Fruit fly (Drosophila melanogaster) whole organism, embryonic: ENCODE measurements around the gene dgt2.

Experiments
- Abd-B ChIP-seq: fragments of 200-800 bp; sonication (Bioruptor generic); optimal IDR thresholded peaks from 2 replicates; lab custom pipeline; 2018; ENCODE audit warnings: missing biosample characterization, mild to moderate bottlenecking, missing genetic modification characterization, moderate library complexity
- CG10979 ChIP-seq: fragments of 200-800 bp; sonication (Bioruptor generic); optimal IDR thresholded peaks from 2 replicates; lab custom pipeline; 2018; ENCODE audit warnings: missing biosample characterization, mild to moderate bottlenecking, missing genetic modification characterization, moderate library complexity
- CG11723 ChIP-seq: fragments of 200-800 bp; sonication (Bioruptor generic); optimal IDR thresholded peaks from 2 replicates; lab custom pipeline; 2017; ENCODE audit warnings: missing biosample characterization, mild to moderate bottlenecking, missing genetic modification characterization
- CG12071 ChIP-seq: fragments of 200-800 bp; sonication (Bioruptor generic); optimal IDR thresholded peaks from 3 replicates; lab custom pipeline; 2018; ENCODE audit warnings: missing biosample characterization, mild to moderate bottlenecking, missing genetic modification characterization
- CG12299 ChIP-seq: fragments of 200-800 bp; sonication (Bioruptor generic); optimal IDR thresholded peaks from 2 replicates; lab custom pipeline; 2018; ENCODE audit warnings: missing biosample characterization, mild to moderate bottlenecking, missing genetic modification characterization
- CG13296 ChIP-seq: fragments of 200-800 bp; sonication (Bioruptor generic); optimal IDR thresholded peaks from 3 replicates; lab custom pipeline; 2018; ENCODE audit warnings: missing biosample characterization, mild to moderate bottlenecking, missing genetic modification characterization
- CG14710 ChIP-seq: fragments of 200-800 bp; sonication (Bioruptor generic); optimal IDR thresholded peaks from 3 replicates; lab custom pipeline; 2019; ENCODE audit warnings: missing biosample characterization, mild to moderate bottlenecking, missing genetic modification characterization, moderate library complexity
- CG17361 ChIP-seq: fragments of 200-800 bp; sonication (Bioruptor generic); IDR thresholded peaks from 3 replicates; pipeline ENCODE4 v1.3.6; 2022; ENCODE audit warnings: missing biosample characterization, missing genetic modification characterization
- CG17829 ChIP-seq: fragments of 200-800 bp; optimal IDR thresholded peaks from 2 replicates; lab custom pipeline; 2019; ENCODE audit warnings: missing biosample characterization, mild to moderate bottlenecking, missing genetic modification characterization, moderate library complexity
- CG2678 ChIP-seq: fragments of 200-800 bp; sonication (Bioruptor generic); optimal IDR thresholded peaks from 3 replicates; lab custom pipeline; 2019; ENCODE audit warnings: missing biosample characterization, mild to moderate bottlenecking, missing genetic modification characterization, moderate library complexity
- CG2712 ChIP-seq: fragments of 200-800 bp; optimal IDR thresholded peaks from 3 replicates; lab custom pipeline; 2019; ENCODE audit warnings: missing biosample characterization, mild to moderate bottlenecking, missing genetic modification characterization, moderate library complexity
- CG30403 ChIP-seq: fragments of 200-800 bp; sonication (Bioruptor generic); optimal IDR thresholded peaks from 3 replicates; lab custom pipeline; 2016; ENCODE audit warnings: missing biosample characterization, missing genetic modification characterization
- CG33213 ChIP-seq: fragments of 200-800 bp; sonication (Bioruptor generic); optimal IDR thresholded peaks from 3 replicates; lab custom pipeline; 2016; ENCODE audit warnings: missing biosample characterization, missing genetic modification characterization
- CG34376 ChIP-seq: fragments of 200-800 bp; sonication (Bioruptor generic); optimal IDR thresholded peaks from 2 replicates; lab custom pipeline; 2018; ENCODE audit warnings: missing biosample characterization, mild to moderate bottlenecking, missing genetic modification characterization
- CG7963 ChIP-seq: fragments of 200-800 bp; sonication (Bioruptor generic); IDR thresholded peaks from 3 replicates; pipeline ENCODE4 v1.3.6; 2022; ENCODE audit warnings: missing biosample characterization, missing genetic modification characterization; ENCODE audit not compliant: partially characterized antibody
- CG8281 ChIP-seq: fragments of 200-800 bp; sonication (Bioruptor generic); optimal IDR thresholded peaks from 2 replicates; lab custom pipeline; 2018; ENCODE audit warnings: missing biosample characterization, mild to moderate bottlenecking, missing genetic modification characterization, moderate library complexity
- CG8924 ChIP-seq: fragments of 200-800 bp; optimal IDR thresholded peaks from 3 replicates; lab custom pipeline; 2019; ENCODE audit warnings: missing biosample characterization, mild to moderate bottlenecking, missing genetic modification characterization, moderate library complexity
- Dll ChIP-seq: fragments of 200-800 bp; sonication (Bioruptor generic); IDR thresholded peaks from 4 replicates; pipeline ENCODE4 v1.3.6; 2022; ENCODE audit warnings: missing biosample characterization, missing genetic modification characterization; ENCODE audit not compliant: partially characterized antibody
- E2f1 ChIP-seq: fragments of 200-800 bp; sonication (Bioruptor generic); IDR thresholded peaks from 2 replicates; pipeline ENCODE4 v1.3.6; 2022; ENCODE audit warnings: missing biosample characterization, missing genetic modification characterization
- Hr3 ChIP-seq: fragments of 200-800 bp; sonication (Bioruptor generic); optimal IDR thresholded peaks from 3 replicates; lab custom pipeline; 2016; ENCODE audit warnings: missing biosample characterization, missing genetic modification characterization
- MESR4 ChIP-seq: fragments of 200-800 bp; sonication (Bioruptor generic); optimal IDR thresholded peaks from 2 replicates; lab custom pipeline; 2018; ENCODE audit warnings: missing biosample characterization, mild to moderate bottlenecking, missing genetic modification characterization, moderate library complexity
- Meics ChIP-seq: fragments of 200-800 bp; sonication (Bioruptor generic); optimal IDR thresholded peaks from 2 replicates; lab custom pipeline; 2017; ENCODE audit warnings: missing biosample characterization, mild to moderate bottlenecking, missing genetic modification characterization
- NC2β ChIP-seq: fragments of 200-800 bp; sonication (Bioruptor generic); optimal IDR thresholded peaks from 2 replicates; lab custom pipeline; 2016; ENCODE audit warnings: missing biosample characterization, missing genetic modification characterization
- Nf-YB ChIP-seq: fragments of 200-800 bp; sonication (Bioruptor generic); optimal IDR thresholded peaks from 3 replicates; lab custom pipeline; 2019; ENCODE audit warnings: missing biosample characterization, mild to moderate bottlenecking, missing genetic modification characterization, moderate library complexity
- Rx ChIP-seq: fragments of 200-800 bp; sonication (Bioruptor generic); IDR thresholded peaks from 2 replicates; pipeline ENCODE4 v1.3.6; 2022; ENCODE audit warnings: missing biosample characterization, missing genetic modification characterization
- Scr ChIP-seq: fragments of 200-800 bp; sonication (Bioruptor generic); IDR thresholded peaks from 2 replicates; pipeline ENCODE4 v1.3.6; 2022; ENCODE audit warnings: missing biosample characterization, missing genetic modification characterization; ENCODE audit not compliant: partially characterized antibody
- Spps ChIP-seq: fragments of 200-800 bp; sonication (Bioruptor generic); optimal IDR thresholded peaks from 2 replicates; lab custom pipeline; 2018; ENCODE audit warnings: missing biosample characterization, mild to moderate bottlenecking, missing genetic modification characterization
- Sry-β ChIP-seq: fragments of 200-800 bp; sonication (Bioruptor generic); optimal IDR thresholded peaks from 2 replicates; lab custom pipeline; 2018; ENCODE audit warnings: missing biosample characterization, mild to moderate bottlenecking, missing genetic modification characterization, moderate library complexity
- Stat92E ChIP-seq, 3 experiments: fragments of >200 bp in 2 of 3; fragments of 200-800 bp in 1 of 3; sonication (Bioruptor generic) in 1 of 3; optimal IDR thresholded peaks; 2 replicates each; lab custom pipeline; 2017 to 2019; ENCODE audit warnings: missing biosample characterization in 3 of 3, missing genetic modification characterization in 3 of 3, mild to moderate bottlenecking in 1 of 3, moderate library complexity in 1 of 3
- Vsx1 ChIP-seq: fragments of 200-800 bp; sonication (Bioruptor generic); optimal IDR thresholded peaks from 2 replicates; lab custom pipeline; 2017; ENCODE audit warnings: missing biosample characterization, mild to moderate bottlenecking, missing genetic modification characterization, missing genetic modification reagents
- ap ChIP-seq: fragments of 200-800 bp; sonication (Bioruptor generic); IDR thresholded peaks from 2 replicates; pipeline ENCODE4 v1.3.6; 2022; ENCODE audit warnings: missing biosample characterization, missing genetic modification characterization
- ash1 ChIP-seq: fragments of 200-800 bp; sonication (Bioruptor generic); optimal IDR thresholded peaks from 2 replicates; lab custom pipeline; 2018; ENCODE audit warnings: missing biosample characterization, mild to moderate bottlenecking, missing genetic modification characterization
- chif ChIP-seq, 2 experiments: fragments of 200-800 bp; sonication (Bioruptor generic); optimal IDR thresholded peaks; 3 replicates each; lab custom pipeline; 2016; ENCODE audit warnings: missing biosample characterization in 2 of 2, missing genetic modification characterization in 2 of 2
- da ChIP-seq: fragments of 200-800 bp; sonication (Bioruptor generic); optimal IDR thresholded peaks from 2 replicates; lab custom pipeline; 2016; ENCODE audit warnings: missing biosample characterization, missing genetic modification characterization
- dati ChIP-seq: fragments of 200-800 bp; sonication (Bioruptor generic); IDR thresholded peaks from 2 replicates; pipeline ENCODE4 v1.3.6; 2022; ENCODE audit warnings: missing biosample characterization, missing genetic modification characterization
- disco-r ChIP-seq: fragments of 200-800 bp; sonication (Bioruptor generic); optimal IDR thresholded peaks from 2 replicates; lab custom pipeline; 2016; ENCODE audit warnings: missing biosample characterization, missing genetic modification characterization
- dmrt11E ChIP-seq: fragments of 200-800 bp; sonication (Bioruptor generic); optimal IDR thresholded peaks from 3 replicates; lab custom pipeline; 2018; ENCODE audit warnings: missing biosample characterization, mild to moderate bottlenecking, missing genetic modification characterization, moderate library complexity
- gcm ChIP-seq: fragments of 200-800 bp; sonication (Bioruptor generic); optimal IDR thresholded peaks from 2 replicates; lab custom pipeline; 2019; ENCODE audit warnings: missing biosample characterization, mild to moderate bottlenecking, missing genetic modification characterization, moderate library complexity
- jing ChIP-seq: fragments of 200-800 bp; sonication (Bioruptor generic); optimal IDR thresholded peaks from 2 replicates; lab custom pipeline; 2018; ENCODE audit warnings: missing biosample characterization, mild to moderate bottlenecking, missing genetic modification characterization
- lbe ChIP-seq: fragments of 200-800 bp; sonication (Bioruptor generic); optimal IDR thresholded peaks from 2 replicates; lab custom pipeline; 2016; ENCODE audit warnings: missing biosample characterization, mild to moderate bottlenecking, missing genetic modification characterization
- lov ChIP-seq, 2 experiments: fragments of 200-800 bp in 1 of 2; fragments of >200 bp in 1 of 2; sonication (Bioruptor generic) in 1 of 2; IDR thresholded peaks in 1 of 2; optimal IDR thresholded peaks in 1 of 2; 2 replicates in 1 of 2; 3 replicates in 1 of 2; pipeline versions ENCODE4 v1.3.6 to Lab custom; 2017 to 2022; ENCODE audit warnings: missing biosample characterization in 1 of 2, missing genetic modification characterization in 1 of 2
- onecut ChIP-seq: fragments of 200-800 bp; sonication (Bioruptor generic); IDR thresholded peaks from 2 replicates; pipeline ENCODE4 v1.3.6; 2022; ENCODE audit warnings: missing biosample characterization, missing genetic modification characterization
- otp ChIP-seq: fragments of 200-800 bp; sonication (Bioruptor generic); IDR thresholded peaks from 3 replicates; pipeline ENCODE4, ENCODE4 v1.3.6; 2022; ENCODE audit warnings: missing biosample characterization, missing genetic modification characterization
- pfk ChIP-seq: fragments of 200-800 bp; sonication (Bioruptor generic); optimal IDR thresholded peaks from 2 replicates; lab custom pipeline; 2018; ENCODE audit warnings: missing biosample characterization, mild to moderate bottlenecking, missing genetic modification characterization, moderate library complexity
- pzg ChIP-seq: fragments of 200-800 bp; sonication (Bioruptor generic); optimal IDR thresholded peaks from 3 replicates; lab custom pipeline; 2018; ENCODE audit warnings: missing biosample characterization, mild to moderate bottlenecking, missing genetic modification characterization, moderate library complexity
- ro ChIP-seq: fragments of 200-800 bp; sonication (Bioruptor generic); IDR thresholded peaks from 2 replicates; pipeline ENCODE4 v1.3.6; 2022; ENCODE audit warnings: missing biosample characterization, missing genetic modification characterization
- slp2 ChIP-seq: fragments of 200-800 bp; sonication (Bioruptor generic); optimal IDR thresholded peaks from 2 replicates; lab custom pipeline; 2016; ENCODE audit warnings: missing biosample characterization, missing genetic modification characterization
- sug ChIP-seq: fragments of 200-800 bp; optimal IDR thresholded peaks from 2 replicates; lab custom pipeline; 2019; ENCODE audit warnings: missing biosample characterization, mild to moderate bottlenecking, missing genetic modification characterization, moderate library complexity
- ttk ChIP-seq: fragments of 200-800 bp; sonication (Bioruptor generic); IDR thresholded peaks from 2 replicates; pipeline ENCODE4 v2.1.2; 2022; ENCODE audit warnings: missing biosample characterization, missing genetic modification characterization
- zfh2 ChIP-seq: fragments of 200-800 bp; sonication (Bioruptor generic); optimal IDR thresholded peaks from 2 replicates; lab custom pipeline; 2016; ENCODE audit warnings: missing biosample characterization, missing genetic modification characterization

The dgt2 gene

DNA sequence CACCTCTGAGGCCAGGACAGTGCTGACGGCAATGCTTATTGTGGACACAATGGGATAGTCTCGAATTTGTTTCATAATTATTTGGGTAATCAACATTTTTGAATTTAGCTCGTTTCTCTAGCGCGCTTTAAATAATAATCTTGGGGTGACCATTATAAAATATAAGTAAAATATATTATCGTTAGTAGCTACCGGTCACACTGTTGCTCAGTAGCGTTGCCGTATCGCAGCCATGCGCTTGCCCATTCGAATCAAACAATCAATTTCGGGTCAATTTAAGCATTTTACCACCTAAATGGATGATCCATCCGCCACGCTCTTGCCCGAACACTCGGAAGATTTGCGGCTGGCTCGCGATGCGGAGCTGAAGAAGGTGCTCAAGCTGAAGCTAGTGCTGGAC, at the start of gene dgt2, which contains the start of gene zuc (continued):
- TF ChIP-seq lov (optimal IDR thresholded peaks at IDR 0.05; lab: Kevin White, UChicago) (no peak), lov (GFP tag; IDR thresholded peaks at IDR 0.05; lab: Robert Waterston, UW) (no peak), ap (GFP tag; lab: Robert Waterston, UW) (no peak), CG11723 (GFP tag; lab: Kevin White, UChicago) (no peak), Dll (GFP tag; lab: Robert Waterston, UW) (0 out of 4 replicates have a peak, but pooled peaks have one; percentile 29), CG33213 (GFP tag; lab: Kevin White, UChicago) (no peak), dmrt11E (tag; lab: Kevin White, UChicago) (no peak), zfh2 (GFP tag; lab: Kevin White, UChicago) (no peak), pfk (no peak), CG17361 (GFP tag; lab: Robert Waterston, UW) (no peak), Nf-YB (no peak), CG34376 (GFP tag; lab: Kevin White, UChicago) (peak; percentile 15), Spps (no peak), CG2712 (tag; lab: Kevin White, UChicago) (no peak), CG12299 (tag; lab: Kevin White, UChicago) (no peak), Abd-B (GFP tag; lab: Kevin White, UChicago) (peak; percentile 16), CG13296 (GFP tag; lab: Kevin White, UChicago) (no peak), sug (tag; lab: Kevin White, UChicago) (no peak), gcm (GFP tag; lab: Kevin White, UChicago) (no peak), otp (GFP tag; lab: Robert Waterston, UW) (no peak), onecut (no peak), Sry-β (GFP tag; lab: Kevin White, UChicago) (no peak), Hr3 (GFP tag; lab: Kevin White, UChicago) (no peak), Stat92E (GFP tag; optimal IDR thresholded peaks at IDR 0.05; lab: Kevin White, UChicago) (no peak), Scr (GFP tag; lab: Robert Waterston, UW) (peak; percentile 25), Vsx1 (no peak), ttk (GFP tag; lab: Robert Waterston, UW) (no peak), CG7963 (GFP tag; lab: Robert Waterston, UW) (no peak), lbe (GFP tag; lab: Kevin White, UChicago) (no peak), CG17829 (tag; lab: Kevin White, UChicago) (peak; percentile 11), ro (no peak), da (GFP tag; lab: Kevin White, UChicago) (no peak), NC2β (no peak), Meics (GFP tag; lab: Kevin White, UChicago) (no peak), chif (GFP tag; optimal IDR thresholded peaks at IDR 0.05; lab: Kevin White, UChicago) (no peak), pzg (GFP tag; lab: Kevin White, UChicago) (peak; percentile 71), CG8924 (tag; lab: Kevin White, UChicago) (peak; percentile 10), CG10979 (tag; lab: Kevin White, UChicago) (no peak), CG14710 (tag; lab: Kevin White, UChicago) (peak; percentile 14), disco-r (GFP tag; lab: Kevin White, UChicago) (no peak), MESR4 (GFP tag; lab: Kevin White, UChicago) (peak; percentile 53), CG2678 (no peak), ash1 (GFP tag; lab: Kevin White, UChicago) (no peak), jing (GFP tag; lab: Kevin White, UChicago) (no peak), E2f1 (GFP tag; lab: Robert Waterston, UW) (no peak), slp2 (GFP tag; lab: Kevin White, UChicago) (no peak), CG8281 (tag; lab: Kevin White, UChicago) (no peak), CG30403 (GFP tag; lab: Kevin White, UChicago) (no peak), dati (GFP tag; lab: Robert Waterston, UW) (no peak), CG12071 (GFP tag; lab: Kevin White, UChicago) (no peak), Rx (no peak)
